Worm (Caenorhabditis elegans) whole organism, L4 larva: ENCODE measurements around the gene F10E7.6.

Experiments
- F10B5.3 ChIP-seq: sonication (generic microtip); optimal IDR thresholded peaks from 2 replicates; lab custom pipeline; 2016; ENCODE audit warnings: mild to moderate bottlenecking, missing genetic modification characterization, missing compliant biosample characterization
- F26F4.8 ChIP-seq: fragments of 200-800 bp; sonication (Bioruptor generic); conservative IDR thresholded peaks from 2 replicates; pipeline ENCODE4 v1.3.6; 2022; ENCODE audit warnings: missing genetic modification characterization, missing compliant biosample characterization
- F37D6.2 ChIP-seq: sonication (generic microtip); optimal IDR thresholded peaks from 2 replicates; lab custom pipeline; 2016; ENCODE audit warnings: mild to moderate bottlenecking, missing genetic modification characterization, missing compliant biosample characterization
- F44E2.7 ChIP-seq: fragments of 200-800 bp; sonication (Bioruptor generic); IDR thresholded peaks from 2 replicates; pipeline ENCODE4 v2.1.2; 2022; ENCODE audit warnings: missing genetic modification characterization, missing compliant biosample characterization
- R02D3.7 ChIP-seq: fragments of 150-350 bp; sonication (generic microtip); optimal IDR thresholded peaks from 3 replicates; lab custom pipeline; 2014; ENCODE audit warnings: missing biosample characterization, missing genetic modification characterization
- T20F7.1 ChIP-seq: fragments of 200-800 bp; sonication (Bioruptor generic); optimal IDR thresholded peaks from 2 replicates; lab custom pipeline; 2018; ENCODE audit warnings: mild to moderate bottlenecking, missing genetic modification characterization, missing compliant biosample characterization
- Y105C5A.15 ChIP-seq: fragments of 200-800 bp; sonication (Bioruptor generic); IDR thresholded peaks from 2 replicates; pipeline ENCODE4 v1.3.6; 2022; ENCODE audit warnings: missing genetic modification characterization, missing compliant biosample characterization
- ZK337.2 ChIP-seq: fragments of 200-800 bp; sonication (Bioruptor generic); IDR thresholded peaks from 2 replicates; pipeline ENCODE4 v1.3.6; 2022; ENCODE audit warnings: missing genetic modification reagents, missing genetic modification characterization, missing compliant biosample characterization
- ZK546.5 ChIP-seq, 2 experiments: sonication (generic microtip); optimal IDR thresholded peaks; 2 replicates each; lab custom pipeline; 2017; ENCODE audit warnings: missing biosample characterization in 2 of 2, missing genetic modification characterization in 2 of 2
- aha-1 ChIP-seq: fragments of 150-350 bp; peaks from one replicate; lab custom pipeline; 2014; ENCODE audit warnings: missing biosample characterization, missing genetic modification characterization
- aly-2 ChIP-seq: sonication (generic microtip); optimal IDR thresholded peaks from 2 replicates; lab custom pipeline; 2018; ENCODE audit warnings: missing biosample characterization, missing genetic modification characterization
- ama-1 ChIP-seq: fragments of 150-350 bp; optimal IDR thresholded peaks from 2 replicates; lab custom pipeline; 2014; ENCODE audit warnings: inconsistent platforms, mixed read lengths
- attf-4 ChIP-seq: sonication (generic microtip); optimal IDR thresholded peaks from 3 replicates; lab custom pipeline; 2017; ENCODE audit warnings: missing biosample characterization, missing genetic modification characterization
- ceh-28 ChIP-seq: fragments of 150-350 bp; optimal IDR thresholded peaks from 2 replicates; lab custom pipeline; 2014; ENCODE audit warnings: missing biosample characterization, missing genetic modification reagents, missing genetic modification characterization
- ctbp-1 ChIP-seq: fragments of 200-800 bp; sonication (Bioruptor generic); IDR thresholded peaks from 2 replicates; pipeline ENCODE4 v1.3.6; 2022; ENCODE audit warnings: missing genetic modification reagents, missing genetic modification characterization, missing compliant biosample characterization
- daf-12 ChIP-seq: fragments of 150-350 bp; optimal IDR thresholded peaks from 2 replicates; lab custom pipeline; 2014; ENCODE audit warnings: missing biosample characterization, missing genetic modification reagents, missing genetic modification characterization
- daf-19 ChIP-seq: fragments of 200-800 bp; sonication (Bioruptor generic); conservative IDR thresholded peaks from 2 replicates; pipeline ENCODE4 v1.3.6; 2022; ENCODE audit warnings: missing genetic modification characterization, missing compliant biosample characterization
- dmd-8 ChIP-seq: fragments of 200-800 bp; sonication (Bioruptor generic); IDR thresholded peaks from 2 replicates; pipeline ENCODE4 v1.3.6; 2022; ENCODE audit warnings: missing genetic modification characterization, missing compliant biosample characterization
- duxl-1 ChIP-seq: sonication (generic microtip); optimal IDR thresholded peaks from 2 replicates; lab custom pipeline; 2016; ENCODE audit warnings: mild to moderate bottlenecking, missing genetic modification characterization, moderate library complexity, missing compliant biosample characterization; ENCODE audit not compliant: poor library complexity
- egl-27 ChIP-seq: sonication (generic microtip); optimal IDR thresholded peaks from 3 replicates; lab custom pipeline; 2017; ENCODE audit warnings: missing biosample characterization, missing genetic modification reagents, missing genetic modification characterization
- egl-43 ChIP-seq: fragments of 200-800 bp; sonication (Bioruptor generic); IDR thresholded peaks from 2 replicates; pipeline ENCODE4 v1.3.6; 2022; ENCODE audit warnings: missing genetic modification reagents, missing genetic modification characterization, missing compliant biosample characterization
- fkh-10 ChIP-seq: fragments of 150-350 bp; optimal IDR thresholded peaks from 2 replicates; lab custom pipeline; 2014; ENCODE audit warnings: missing biosample characterization, missing genetic modification reagents, missing genetic modification characterization
- hif-1 ChIP-seq, 2 experiments: sonication (generic microtip); optimal IDR thresholded peaks; 2 replicates each; lab custom pipeline; 2016 to 2017; ENCODE audit warnings: missing compliant biosample characterization in 2 of 2, missing genetic modification characterization in 2 of 2, missing genetic modification reagents in 2 of 2, missing genotype in 2 of 2, mild to moderate bottlenecking in 1 of 2
- lin-1 ChIP-seq: fragments of 200-800 bp; sonication (Bioruptor generic); IDR thresholded peaks from 2 replicates; pipeline ENCODE4 v1.3.6; 2022; ENCODE audit warnings: missing genetic modification reagents, missing genetic modification characterization, missing compliant biosample characterization
- lin-15B ChIP-seq: fragments of 150-350 bp; sonication (generic microtip); optimal IDR thresholded peaks from 3 replicates; lab custom pipeline; 2014; ENCODE audit warnings: missing biosample characterization, missing genetic modification characterization
- lsy-2 ChIP-seq, 2 experiments: fragments of 150-350 bp in 1 of 2; sonication (generic microtip) in 1 of 2; optimal IDR thresholded peaks; 2 replicates each; lab custom pipeline; 2014 to 2017; ENCODE audit warnings: missing biosample characterization in 2 of 2, missing genetic modification characterization in 2 of 2
- madf-5 ChIP-seq, 2 experiments: fragments of 200-800 bp; sonication (Bioruptor generic); IDR thresholded peaks; 2 replicates each; pipeline ENCODE4 v1.3.6; 2022; ENCODE audit warnings: missing compliant biosample characterization in 2 of 2, missing genetic modification characterization in 2 of 2
- mdl-1 ChIP-seq, 2 experiments: fragments of 150-350 bp in 1 of 2; sonication (generic microtip) in 1 of 2; optimal IDR thresholded peaks; 2 replicates each; lab custom pipeline; 2014 to 2017; ENCODE audit warnings: missing biosample characterization in 2 of 2, missing genetic modification characterization in 2 of 2
- mep-1 ChIP-seq: fragments of 150-350 bp; sonication (generic microtip); optimal IDR thresholded peaks from 3 replicates; lab custom pipeline; 2014; ENCODE audit warnings: missing biosample characterization, missing genetic modification characterization
- mxl-3 ChIP-seq: fragments of 200-800 bp; sonication (Bioruptor generic); optimal IDR thresholded peaks from 2 replicates; lab custom pipeline; 2018; ENCODE audit warnings: mild to moderate bottlenecking, missing genetic modification characterization, missing compliant biosample characterization
- nhr-10 ChIP-seq: fragments of 150-350 bp; optimal IDR thresholded peaks from 2 replicates; lab custom pipeline; 2014; ENCODE audit warnings: missing biosample characterization, missing genetic modification characterization
- nhr-11 ChIP-seq: fragments of 150-350 bp; optimal IDR thresholded peaks from 2 replicates; lab custom pipeline; 2014; ENCODE audit warnings: missing biosample characterization, missing genetic modification characterization
- nhr-111 ChIP-seq: fragments of 200-800 bp; sonication (Bioruptor generic); optimal IDR thresholded peaks from 2 replicates; lab custom pipeline; 2018; ENCODE audit warnings: mild to moderate bottlenecking, missing genetic modification characterization, missing compliant biosample characterization
- nhr-28 ChIP-seq: fragments of 150-350 bp; optimal IDR thresholded peaks from 2 replicates; lab custom pipeline; 2014; ENCODE audit warnings: missing biosample characterization, missing genetic modification characterization
- nhr-42 ChIP-seq: fragments of 200-800 bp; sonication (Bioruptor generic); IDR thresholded peaks from 2 replicates; pipeline ENCODE4 v1.3.6; 2022; ENCODE audit warnings: missing genetic modification characterization, missing compliant biosample characterization
- nhr-48 ChIP-seq: sonication (generic microtip); optimal IDR thresholded peaks from 2 replicates; lab custom pipeline; 2016; ENCODE audit warnings: mild to moderate bottlenecking, missing genetic modification characterization, missing compliant biosample characterization
- nhr-76 ChIP-seq: fragments of 150-350 bp; optimal IDR thresholded peaks from 2 replicates; lab custom pipeline; 2014; ENCODE audit warnings: missing biosample characterization, missing genetic modification characterization
- pha-4 ChIP-seq, 2 experiments: fragments of 150-350 bp in 1 of 2; fragments of 200-800 bp in 1 of 2; sonication (Bioruptor generic) in 1 of 2; IDR thresholded peaks in 1 of 2; optimal IDR thresholded peaks in 1 of 2; 2 replicates each; pipeline versions ENCODE4 v1.3.6 to Lab custom; 2014 to 2022; ENCODE audit warnings: missing genetic modification characterization in 2 of 2, missing genetic modification reagents in 2 of 2, missing biosample characterization in 1 of 2, missing compliant biosample characterization in 1 of 2
- pqm-1 ChIP-seq: sonication (generic microtip); optimal IDR thresholded peaks from 2 replicates; lab custom pipeline; 2017; ENCODE audit warnings: missing biosample characterization, missing genetic modification characterization
- rbr-2 ChIP-seq: sonication (generic microtip); optimal IDR thresholded peaks from 2 replicates; lab custom pipeline; 2016; ENCODE audit warnings: missing genotype, missing genetic modification characterization, missing compliant biosample characterization
- sdz-12 ChIP-seq: fragments of 200-800 bp; sonication (Bioruptor generic); optimal IDR thresholded peaks from 2 replicates; lab custom pipeline; 2018; ENCODE audit warnings: mild to moderate bottlenecking, missing genetic modification characterization, missing compliant biosample characterization
- snpc-1.2 ChIP-seq: fragments of 200-800 bp; sonication (Bioruptor generic); IDR thresholded peaks from 2 replicates; pipeline ENCODE4 v1.3.6; 2022; ENCODE audit warnings: missing genetic modification reagents, missing genetic modification characterization, missing compliant biosample characterization
- tag-97 ChIP-seq: fragments of 200-800 bp; sonication (Bioruptor generic); IDR thresholded peaks from 2 replicates; pipeline ENCODE4 v1.3.6; 2022; ENCODE audit warnings: missing genetic modification characterization, missing compliant biosample characterization
- tra-1 ChIP-seq: fragments of 200-800 bp; sonication (Bioruptor generic); IDR thresholded peaks from 2 replicates; pipeline ENCODE4 v1.3.6; 2022; ENCODE audit warnings: missing genetic modification reagents, missing genetic modification characterization, missing compliant biosample characterization
- vab-7 ChIP-seq: fragments of 200-800 bp; sonication (Bioruptor generic); IDR thresholded peaks from 2 replicates; pipeline ENCODE4 v1.3.6; 2022; ENCODE audit warnings: missing genetic modification reagents, missing genetic modification characterization, missing compliant biosample characterization
- zag-1 ChIP-seq: fragments of 150-350 bp; optimal IDR thresholded peaks from 2 replicates; lab custom pipeline; 2014; ENCODE audit warnings: missing biosample characterization, missing genetic modification characterization
- zfp-2 ChIP-seq: sonication (generic microtip); optimal IDR thresholded peaks from 2 replicates; lab custom pipeline; 2016; ENCODE audit warnings: mild to moderate bottlenecking, missing genetic modification characterization, missing compliant biosample characterization
- zfp-3 ChIP-seq: fragments of 200-800 bp; sonication (Bioruptor generic); conservative IDR thresholded peaks from 2 replicates; pipeline ENCODE4 v1.3.6; 2022; ENCODE audit warnings: missing genetic modification reagents, missing genetic modification characterization, missing compliant biosample characterization
- zip-2 ChIP-seq: fragments of 150-350 bp; optimal IDR thresholded peaks from 2 replicates; lab custom pipeline; 2014; ENCODE audit warnings: missing biosample characterization, missing genetic modification characterization
- ztf-7 ChIP-seq: fragments of 150-350 bp; optimal IDR thresholded peaks from 2 replicates; lab custom pipeline; 2014; ENCODE audit warnings: missing biosample characterization, missing genetic modification characterization

The F10E7.6 gene

ce11 chrII:7072590-7073536, 40.0 kb upstream of the F10E7.6 start:
- TF ChIP-seq daf-19 (GFP tag; lab: Robert Waterston, UW) (no peak), mep-1 (tag; lab: Kevin White, UChicago) (peak; percentile 57), tra-1 (peak; percentile 69; the same call in 1 of the 2 replicates), ama-1 (lab: Kevin White, UChicago) (no peak), aly-2 (tag; lab: Kevin White, UChicago) (no peak), lsy-2 (tag; optimal IDR thresholded peaks at IDR 0.05; lab: Kevin White, UChicago) (peak; percentile 21 to 81), egl-43 (GFP tag; lab: Robert Waterston, UW) (no peak), nhr-42 (no peak), ZK337.2 (no peak), ctbp-1 (GFP tag; lab: Robert Waterston, UW) (no peak), F26F4.8 (GFP tag; lab: Robert Waterston, UW) (no peak), ceh-28 (no peak), zip-2 (tag; lab: Kevin White, UChicago) (no peak), nhr-48 (tag; lab: Kevin White, UChicago) (peak; percentile 32), zag-1 (tag; lab: Kevin White, UChicago) (no peak), pqm-1 (tag; lab: Kevin White, UChicago) (no peak), pha-4 (GFP tag; IDR thresholded peaks at IDR 0.05; lab: Robert Waterston, UW) (no peak), pha-4 (tag; optimal IDR thresholded peaks at IDR 0.05; lab: Kevin White, UChicago) (peak; percentile 35), T20F7.1 (GFP tag; lab: Kevin White, UChicago) (peak; percentile 72), egl-27 (tag; lab: Kevin White, UChicago) (no peak), hif-1 (tag; optimal IDR thresholded peaks at IDR 0.05; lab: Kevin White, UChicago) (peak in 1 of 2 experiments; percentile 72), lin-1 (GFP tag; lab: Robert Waterston, UW) (peak; percentile 68; the same call in 1 of the 2 replicates), vab-7 (GFP tag; lab: Robert Waterston, UW) (peak; percentile 32; the same call in 1 of the 2 replicates), Y105C5A.15 (GFP tag; lab: Robert Waterston, UW) (no peak), nhr-10 (tag; lab: Kevin White, UChicago) (peak; percentile 75), sdz-12 (no peak), daf-12 (tag; lab: Kevin White, UChicago) (no peak), nhr-28 (tag; lab: Kevin White, UChicago) (peak; percentile 65), dmd-8 (GFP tag; lab: Robert Waterston, UW) (no peak), nhr-11 (peak; percentile 98), fkh-10 (peak; percentile 15), mxl-3 (peak; percentile 43), F37D6.2 (tag; lab: Kevin White, UChicago) (no peak), duxl-1 (no peak), rbr-2 (tag; lab: Kevin White, UChicago) (peak; percentile 56), aha-1 (tag; lab: Kevin White, UChicago) (no peak), nhr-111 (GFP tag; lab: Kevin White, UChicago) (no peak), madf-5 (GFP tag; IDR thresholded peaks at IDR 0.05; lab: Robert Waterston, UW) (no peak), tag-97 (GFP tag; lab: Robert Waterston, UW) (no peak), F10B5.3 (tag; lab: Kevin White, UChicago) (no peak), lin-15B (tag; lab: Kevin White, UChicago) (no peak), F44E2.7 (no peak), zfp-2 (tag; lab: Kevin White, UChicago) (no peak), ztf-7 (tag; lab: Kevin White, UChicago) (no peak), snpc-1.2 (GFP tag; lab: Robert Waterston, UW) (no peak), nhr-76 (tag; lab: Kevin White, UChicago) (no peak), attf-4 (tag; lab: Kevin White, UChicago) (no peak), mdl-1 (tag; optimal IDR thresholded peaks at IDR 0.05; lab: Kevin White, UChicago) (peak in 1 of 2 experiments; percentile 47), ZK546.5 (tag; optimal IDR thresholded peaks at IDR 0.05; lab: Kevin White, UChicago) (no peak), zfp-3 (GFP tag; lab: Robert Waterston, UW) (no peak), R02D3.7 (tag; lab: Kevin White, UChicago) (no peak)
